Worm (Caenorhabditis elegans): Measurements from ENCODE around the gene sec-5.

Gene sec-5

DNA sequence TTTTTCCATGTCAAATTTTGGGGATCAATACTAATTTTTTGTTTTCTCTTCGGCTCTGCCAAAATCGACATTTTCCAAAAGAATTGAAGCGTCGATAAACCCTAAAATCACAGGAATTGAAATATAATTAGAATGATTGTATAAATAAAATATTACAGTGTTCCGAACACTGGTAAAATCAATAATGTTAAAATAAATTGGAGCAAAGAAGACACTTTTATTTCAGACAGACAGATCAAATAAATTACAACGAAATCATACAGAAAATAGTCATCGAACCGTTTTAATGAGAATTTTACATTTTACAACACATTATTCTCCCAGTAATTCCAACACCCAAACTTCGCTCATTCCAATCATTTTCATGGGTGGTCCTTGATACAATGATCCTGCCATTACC, 9.2 kb downstream of the sec-5 start, which contains the start of gene T23G7.3:
Gene T23G7.3 (minus strand): TSS at position 101 of the 400 bp plus-strand sequence.
- TF ChIP-seq ztf-29 (GFP tag; IDR thresholded peaks at IDR 0.05) (no peak), ref-1 (GFP tag; conservative IDR thresholded peaks at IDR 0.05) (no peak), flt-1 (GFP tag; IDR thresholded peaks at IDR 0.05) (no peak), ztf-23 (GFP tag; IDR thresholded peaks at IDR 0.05) (no peak), med-1 (GFP tag; optimal IDR thresholded peaks at IDR 0.05; ENCODE audit: insufficient read depth) (no peak), T22C8.4 (GFP tag; IDR thresholded peaks at IDR 0.05) (no peak), tab-1 (GFP tag; IDR thresholded peaks at IDR 0.05) (no peak), cog-1 (tag; optimal IDR thresholded peaks at IDR 0.05) (no peak), klf-2 (GFP tag; conservative IDR thresholded peaks at IDR 0.05) (no peak)

DNA sequence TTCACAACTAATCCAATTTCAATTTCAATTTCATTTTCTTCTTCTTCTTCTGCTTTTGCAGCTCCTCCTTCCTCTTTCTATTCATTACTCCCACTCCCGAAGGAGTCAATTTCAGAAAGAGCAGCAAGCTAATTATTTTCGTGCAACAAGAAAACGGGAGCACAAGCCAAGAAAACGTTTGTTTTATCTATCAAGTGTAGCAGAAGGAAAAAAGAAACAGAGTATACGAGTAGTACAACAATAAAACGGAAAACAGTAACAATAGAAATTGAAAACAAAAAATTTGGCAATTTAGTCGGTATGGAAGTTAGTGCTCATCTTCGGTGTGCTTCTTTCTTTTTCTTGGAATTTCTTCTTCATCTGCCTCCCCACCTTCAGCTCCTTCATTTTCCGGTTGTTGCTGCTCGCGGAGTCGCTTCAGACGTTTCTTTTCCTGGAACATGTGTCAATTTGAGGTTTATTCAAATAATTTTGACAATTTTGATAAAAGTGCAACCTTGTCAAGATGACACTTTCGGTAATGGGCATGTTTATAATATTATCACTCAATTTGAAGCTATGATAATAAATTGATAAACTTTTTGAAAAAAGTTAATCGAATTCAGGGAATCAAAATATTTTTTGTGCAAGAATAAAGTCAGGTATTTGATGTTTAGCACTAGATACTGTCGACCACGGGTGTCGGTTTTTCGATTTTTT, 11.0 kb downstream of the sec-5 start, which contains the start of gene W07A12.8:
Gene W07A12.8 (minus strand): TSS at position 51 of the 699 bp plus-strand sequence.
- 0 out of 2 replicates have a peak, but pooled peaks have one; percentile 5 for TF ChIP-seq flt-1 (GFP tag; IDR thresholded peaks at IDR 0.05)
- TF ChIP-seq ref-1 (GFP tag; conservative IDR thresholded peaks at IDR 0.05), result no peak

DNA sequence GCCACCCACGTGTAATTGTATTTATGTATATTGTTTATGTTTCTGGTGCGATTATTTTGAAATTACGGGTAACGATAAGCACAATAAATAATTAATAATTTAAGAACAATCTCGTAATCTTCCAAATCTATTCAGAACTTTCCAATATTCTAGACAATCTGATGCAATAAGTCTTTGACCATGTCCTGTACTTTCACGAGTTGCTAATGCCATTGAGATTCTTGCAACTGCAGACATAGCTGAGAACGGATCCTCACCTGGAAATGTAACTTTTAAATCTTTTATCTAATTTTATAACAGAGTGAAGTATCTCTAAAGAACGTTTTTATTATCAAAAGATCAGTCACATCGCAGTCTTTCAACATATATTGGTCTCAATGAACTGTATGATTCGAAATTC, 13.6 kb downstream of the sec-5 start:
- TF ChIP-seq ztf-23 (GFP tag; IDR thresholded peaks at IDR 0.05) (no peak), tab-1 (GFP tag; IDR thresholded peaks at IDR 0.05) (no peak), klf-2 (GFP tag; conservative IDR thresholded peaks at IDR 0.05) (no peak), ref-1 (GFP tag; conservative IDR thresholded peaks at IDR 0.05) (no peak), ztf-29 (GFP tag; IDR thresholded peaks at IDR 0.05) (no peak), T22C8.4 (GFP tag; IDR thresholded peaks at IDR 0.05) (no peak), med-1 (GFP tag; optimal IDR thresholded peaks at IDR 0.05; ENCODE audit: insufficient read depth) (no peak), flt-1 (GFP tag; IDR thresholded peaks at IDR 0.05) (no peak), cog-1 (tag; optimal IDR thresholded peaks at IDR 0.05) (no peak)

DNA sequence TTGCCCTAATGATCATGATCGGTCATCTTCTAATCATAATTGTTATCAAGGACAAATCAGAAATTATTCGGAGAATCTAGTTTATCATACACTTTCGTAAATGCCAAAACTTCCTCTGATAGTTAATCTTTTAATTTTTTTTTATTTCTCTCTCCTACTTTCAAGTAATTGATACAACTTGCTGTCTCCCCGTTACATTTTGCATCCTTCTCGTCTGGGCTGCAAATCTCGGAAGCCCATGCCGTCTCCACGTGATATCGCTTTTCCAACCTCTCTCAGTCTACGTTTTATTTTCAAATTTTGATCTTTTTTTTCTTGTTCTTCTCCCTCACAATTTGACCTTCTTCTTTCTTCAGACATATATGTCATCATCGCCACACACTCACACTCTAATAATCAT, 15.9 kb downstream of the sec-5 start, which contains the start of gene rhy-1:
Gene rhy-1 (plus strand): TSS at position 357 of the 400 bp plus-strand sequence.
- no peak for TF ChIP-seq ztf-23 (GFP tag; IDR thresholded peaks at IDR 0.05)
- TF ChIP-seq ref-1 (GFP tag; conservative IDR thresholded peaks at IDR 0.05), result no peak
- no peak for TF ChIP-seq cog-1 (tag; optimal IDR thresholded peaks at IDR 0.05)
- TF ChIP-seq med-1 (GFP tag; optimal IDR thresholded peaks at IDR 0.05; ENCODE audit: insufficient read depth), result no peak
- TF ChIP-seq T22C8.4 (GFP tag; IDR thresholded peaks at IDR 0.05), result no peak
- no peak for TF ChIP-seq flt-1 (GFP tag; IDR thresholded peaks at IDR 0.05)
- TF ChIP-seq ztf-29 (GFP tag; IDR thresholded peaks at IDR 0.05), result no peak
- no peak for TF ChIP-seq klf-2 (GFP tag; conservative IDR thresholded peaks at IDR 0.05)
- no peak for TF ChIP-seq tab-1 (GFP tag; IDR thresholded peaks at IDR 0.05)

DNA sequence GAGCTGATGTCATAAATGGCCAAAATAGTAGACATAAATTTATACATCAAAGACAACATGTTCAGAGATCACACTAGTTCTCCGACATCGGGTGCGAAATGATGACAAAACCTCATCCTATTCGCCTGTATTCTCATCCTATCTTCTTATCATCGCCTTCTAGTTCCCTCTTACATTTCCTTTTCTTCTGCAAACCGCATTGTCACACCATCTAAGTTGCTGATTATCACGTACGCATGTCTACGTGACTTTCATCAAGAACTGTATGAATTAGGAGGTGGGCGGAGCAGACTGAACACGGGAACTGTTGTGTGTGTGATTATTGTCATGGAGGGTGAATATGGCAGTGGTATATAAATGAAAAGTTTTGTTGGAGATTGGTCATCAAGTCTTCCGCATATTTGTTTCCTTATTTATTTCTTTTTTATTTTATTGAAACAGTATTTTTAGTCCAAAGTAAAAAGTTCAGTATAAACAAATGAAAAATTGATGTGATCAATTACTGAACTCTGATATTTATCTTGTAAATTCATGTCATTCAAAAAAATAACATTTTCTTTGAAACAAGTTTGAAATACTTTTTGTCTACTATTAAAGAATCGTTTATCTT, 16.6 kb downstream of the sec-5 start:
- TF ChIP-seq ref-1 (GFP tag; conservative IDR thresholded peaks at IDR 0.05), result no peak
- no peak for TF ChIP-seq T22C8.4 (GFP tag; IDR thresholded peaks at IDR 0.05)
- TF ChIP-seq ztf-29 (GFP tag; IDR thresholded peaks at IDR 0.05), result no peak
- no peak for TF ChIP-seq ztf-23 (GFP tag; IDR thresholded peaks at IDR 0.05)
- no peak for TF ChIP-seq med-1 (GFP tag; optimal IDR thresholded peaks at IDR 0.05; ENCODE audit: insufficient read depth)
- TF ChIP-seq flt-1 (GFP tag; IDR thresholded peaks at IDR 0.05), result no peak
- no peak for TF ChIP-seq tab-1 (GFP tag; IDR thresholded peaks at IDR 0.05)
- no peak for TF ChIP-seq klf-2 (GFP tag; conservative IDR thresholded peaks at IDR 0.05)

DNA sequence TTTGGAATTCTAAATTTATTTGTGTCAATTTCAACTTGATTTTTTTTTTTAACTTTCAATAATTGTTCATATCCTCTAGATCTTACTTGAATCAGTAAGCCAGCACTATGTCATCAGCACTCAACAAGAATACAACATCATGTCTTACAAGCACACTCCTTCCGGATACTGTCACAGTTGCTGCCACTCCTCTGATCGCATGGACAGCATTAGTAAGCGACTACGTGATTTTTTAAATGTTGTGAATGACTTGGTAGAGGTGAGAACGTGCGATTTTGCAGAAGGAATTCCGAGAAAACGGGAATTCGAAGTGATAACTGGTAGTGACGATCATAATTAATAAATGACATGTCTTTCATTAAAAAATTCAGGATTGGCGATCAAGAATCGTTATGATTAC, 18.9 kb downstream of the sec-5 start, which contains the start of gene oac-54:
Gene oac-54 (plus strand): TSS at position 83 of the 400 bp plus-strand sequence.
- no peak for TF ChIP-seq cog-1 (tag; optimal IDR thresholded peaks at IDR 0.05)
- TF ChIP-seq ztf-23 (GFP tag; IDR thresholded peaks at IDR 0.05), result no peak
- TF ChIP-seq med-1 (GFP tag; optimal IDR thresholded peaks at IDR 0.05; ENCODE audit: insufficient read depth), result no peak
- TF ChIP-seq ztf-29 (GFP tag; IDR thresholded peaks at IDR 0.05), result no peak
- no peak for TF ChIP-seq T22C8.4 (GFP tag; IDR thresholded peaks at IDR 0.05)
- TF ChIP-seq klf-2 (GFP tag; conservative IDR thresholded peaks at IDR 0.05), result no peak
- TF ChIP-seq ref-1 (GFP tag; conservative IDR thresholded peaks at IDR 0.05), result no peak
- TF ChIP-seq flt-1 (GFP tag; IDR thresholded peaks at IDR 0.05), result no peak
- TF ChIP-seq tab-1 (GFP tag; IDR thresholded peaks at IDR 0.05), result no peak

DNA sequence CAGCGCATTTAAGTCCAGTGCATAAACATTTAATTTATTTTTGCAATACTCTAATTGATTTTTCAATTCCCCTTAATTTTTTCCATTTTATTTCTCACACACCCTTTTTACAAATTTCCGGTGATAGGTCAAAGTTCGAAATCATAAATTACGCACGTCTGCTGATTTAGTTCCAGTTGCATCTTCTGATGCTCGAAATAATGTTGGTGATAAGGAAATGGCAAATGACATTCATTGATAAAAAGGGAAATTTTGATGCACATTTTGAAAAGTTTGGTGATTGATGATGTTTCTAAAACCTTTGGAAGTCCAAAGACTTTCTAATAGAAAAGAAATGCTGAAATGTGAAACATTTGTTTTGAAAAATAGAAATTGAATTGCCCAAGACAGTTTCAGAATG, 19.8 kb downstream of the sec-5 start:
- no peak for TF ChIP-seq med-1 (GFP tag; optimal IDR thresholded peaks at IDR 0.05; ENCODE audit: insufficient read depth)
- TF ChIP-seq T22C8.4 (GFP tag; IDR thresholded peaks at IDR 0.05), result no peak
- no peak for TF ChIP-seq cog-1 (tag; optimal IDR thresholded peaks at IDR 0.05)
- TF ChIP-seq ztf-23 (GFP tag; IDR thresholded peaks at IDR 0.05), result no peak
- no peak for TF ChIP-seq ztf-29 (GFP tag; IDR thresholded peaks at IDR 0.05)
- TF ChIP-seq ref-1 (GFP tag; conservative IDR thresholded peaks at IDR 0.05), result no peak
- no peak for TF ChIP-seq tab-1 (GFP tag; IDR thresholded peaks at IDR 0.05)
- no peak for TF ChIP-seq flt-1 (GFP tag; IDR thresholded peaks at IDR 0.05)
- TF ChIP-seq klf-2 (GFP tag; conservative IDR thresholded peaks at IDR 0.05), result no peak

DNA sequence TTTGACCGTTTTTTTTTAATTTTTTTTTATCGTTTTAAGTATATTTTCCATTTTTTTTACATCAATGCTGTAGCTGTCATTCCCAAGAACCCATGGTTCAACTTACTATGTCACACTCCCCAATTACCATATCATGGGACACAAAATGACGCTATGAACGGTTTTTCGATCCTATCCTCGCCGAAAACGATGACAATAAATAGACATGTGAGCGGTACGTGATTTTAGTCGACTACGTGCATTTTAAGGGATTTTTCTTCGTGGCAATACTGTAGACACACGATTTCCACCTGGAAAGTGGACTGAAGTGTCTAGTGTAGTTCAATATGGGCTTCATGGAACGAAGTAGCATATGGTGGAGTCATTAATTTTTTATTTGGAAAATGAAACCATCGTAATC, 20.7 kb downstream of the sec-5 start:
- TF ChIP-seq med-1 (GFP tag; optimal IDR thresholded peaks at IDR 0.05; ENCODE audit: insufficient read depth) (no peak), ztf-29 (GFP tag; IDR thresholded peaks at IDR 0.05) (no peak), cog-1 (tag; optimal IDR thresholded peaks at IDR 0.05) (no peak)

DNA sequence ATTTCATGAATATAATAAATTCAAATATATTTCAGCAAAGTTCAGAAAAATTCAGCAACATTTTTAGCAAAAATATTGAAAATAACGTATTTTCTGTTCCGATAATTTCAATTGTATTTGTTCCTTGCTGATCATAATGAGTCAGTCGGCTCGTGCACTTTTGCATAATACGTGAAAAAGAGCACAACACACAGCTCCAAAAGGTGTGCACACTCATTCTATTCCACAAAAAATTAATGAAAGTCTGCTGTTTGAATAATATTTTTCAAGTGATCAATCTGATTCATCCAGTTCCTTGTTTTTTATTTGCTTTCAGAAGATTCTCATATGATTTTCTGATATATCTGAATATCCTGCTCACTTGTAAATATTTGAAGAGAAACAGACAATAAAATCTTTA, 22.6 kb downstream of the sec-5 start:
- TF ChIP-seq T22C8.4 (GFP tag; IDR thresholded peaks at IDR 0.05) (no peak), klf-2 (GFP tag; conservative IDR thresholded peaks at IDR 0.05) (no peak), med-1 (GFP tag; optimal IDR thresholded peaks at IDR 0.05; ENCODE audit: insufficient read depth) (no peak), ztf-23 (GFP tag; IDR thresholded peaks at IDR 0.05) (no peak), flt-1 (GFP tag; IDR thresholded peaks at IDR 0.05) (no peak), ref-1 (GFP tag; conservative IDR thresholded peaks at IDR 0.05) (no peak), ztf-29 (GFP tag; IDR thresholded peaks at IDR 0.05) (no peak), cog-1 (tag; optimal IDR thresholded peaks at IDR 0.05) (no peak), tab-1 (GFP tag; IDR thresholded peaks at IDR 0.05) (no peak)
